Worm (Caenorhabditis elegans): ENCODE data around the gene ZK1098.9.

DNA sequence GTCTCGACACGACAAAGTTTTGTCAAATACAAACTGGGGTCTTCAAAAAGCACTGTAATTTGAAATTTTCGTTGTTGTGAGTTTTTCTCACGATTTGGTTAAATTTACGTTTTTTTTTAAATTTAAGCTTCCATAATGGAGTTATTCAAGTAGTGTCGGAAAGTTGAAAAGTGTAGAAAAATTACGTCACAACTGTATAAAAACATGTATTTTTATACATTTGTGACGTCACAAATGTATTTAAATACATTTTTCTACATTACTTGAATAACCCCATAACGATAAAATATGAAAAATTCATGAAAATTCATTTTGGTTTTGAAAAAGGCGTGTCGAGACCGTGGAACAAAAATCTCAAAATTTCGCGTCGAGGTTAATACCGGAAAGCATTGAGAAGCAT lies 46.8 kb upstream of the ZK1098.9 start:
- TF ChIP-seq unc-86 (tag; optimal IDR thresholded peaks at IDR 0.05) (no peak), mep-1 (tag; optimal IDR thresholded peaks at IDR 0.05) (no peak), mab-9 (GFP tag; IDR thresholded peaks at IDR 0.05) (no peak), ceh-88 (GFP tag; IDR thresholded peaks at IDR 0.05) (no peak), skn-1 (tag; optimal IDR thresholded peaks at IDR 0.05) (no peak), nhr-237 (tag; optimal IDR thresholded peaks at IDR 0.05) (no peak), sptf-1 (tag; optimal IDR thresholded peaks at IDR 0.05) (no peak), ztf-11 (tag; optimal IDR thresholded peaks at IDR 0.05) (no peak), ets-5 (GFP tag; IDR thresholded peaks at IDR 0.05) (no peak)
